Worm (Caenorhabditis elegans) whole organism, late embryonic: ENCODE data around the gene B0281.1.

ENCODE experiments used
- T23F11.4 ChIP-seq: fragments of 200-800 bp; sonication (Bioruptor generic); optimal IDR thresholded peaks from 2 replicates; lab custom pipeline; 2018; ENCODE audit warnings: mild to moderate bottlenecking, missing genetic modification characterization, missing compliant biosample characterization
- ama-1 ChIP-seq: fragments of 150-350 bp; optimal IDR thresholded peaks from 2 replicates; lab custom pipeline; 2014
- ceh-30 ChIP-seq: fragments of 150-350 bp; optimal IDR thresholded peaks from 2 replicates; lab custom pipeline; 2014; ENCODE audit warnings: missing biosample characterization, missing genetic modification characterization
- dve-1 ChIP-seq: sonication (generic microtip); optimal IDR thresholded peaks from 2 replicates; lab custom pipeline; 2017; ENCODE audit warnings: antibody characterized with exemption, mild to moderate bottlenecking, missing genetic modification characterization, missing compliant biosample characterization
- fkh-10 ChIP-seq: fragments of 150-350 bp; optimal IDR thresholded peaks from 2 replicates; lab custom pipeline; 2014; ENCODE audit warnings: missing biosample characterization, missing genetic modification reagents, missing genetic modification characterization
- hlh-6 ChIP-seq: sonication (generic microtip); optimal IDR thresholded peaks from 2 replicates; lab custom pipeline; 2016; ENCODE audit warnings: missing genotype, missing genetic modification characterization, missing compliant biosample characterization
- nhr-11 ChIP-seq: fragments of 150-350 bp; optimal IDR thresholded peaks from 2 replicates; lab custom pipeline; 2014; ENCODE audit warnings: missing biosample characterization, missing genetic modification characterization
- sox-2 ChIP-seq: fragments of 200-800 bp; sonication (Bioruptor generic); IDR thresholded peaks from 2 replicates; pipeline ENCODE4 v1.3.6; 2022; ENCODE audit warnings: missing genetic modification reagents, missing genetic modification characterization, missing compliant biosample characterization
- unc-86 ChIP-seq: sonication (generic microtip); optimal IDR thresholded peaks from 2 replicates; lab custom pipeline; 2016; ENCODE audit warnings: missing genetic modification characterization, missing compliant biosample characterization

- TF ChIP-seq unc-86 (tag; lab: Kevin White, UChicago) (no peak), nhr-11 (no peak), dve-1 (tag; lab: Kevin White, UChicago) (no peak), ama-1 (lab: Kevin White, UChicago) (no peak), T23F11.4 (GFP tag; lab: Kevin White, UChicago) (no peak), ceh-30 (tag; lab: Kevin White, UChicago) (no peak), hlh-6 (tag; lab: Kevin White, UChicago) (no peak), sox-2 (GFP tag; lab: Robert Waterston, UW) (no peak), fkh-10 (GFP tag; lab: Kevin White, UChicago) (no peak)
Observed at ce11 chrII:2312747-2313146, at the start of gene B0281.1, which contains the start of gene trim-21.
